Worm (Caenorhabditis elegans) whole organism, midembryonic: ENCODE results near the gene ssp-36.

Experiments used
- T22C8.4 ChIP-seq: fragments of 200-800 bp; sonication (Bioruptor generic); IDR thresholded peaks from 2 replicates; pipeline ENCODE4 v1.3.6; 2022; ENCODE audit warnings: missing genetic modification characterization, missing compliant biosample characterization
- cog-1 ChIP-seq: sonication (generic microtip); optimal IDR thresholded peaks from 2 replicates; lab custom pipeline; 2016; ENCODE audit warnings: missing genetic modification characterization, missing compliant biosample characterization
- flt-1 ChIP-seq: fragments of 200-800 bp; sonication (Bioruptor generic); IDR thresholded peaks from 2 replicates; pipeline ENCODE4 v1.3.6; 2022; ENCODE audit warnings: missing genetic modification characterization, missing compliant biosample characterization
- klf-2 ChIP-seq: fragments of 200-800 bp; sonication (Bioruptor generic); conservative IDR thresholded peaks from 2 replicates; pipeline ENCODE4 v1.3.6; 2022; ENCODE audit warnings: missing genetic modification reagents, missing genetic modification characterization, missing compliant biosample characterization
- med-1 ChIP-seq: sonication (generic microtip); optimal IDR thresholded peaks from 2 replicates; lab custom pipeline; 2017; ENCODE audit warnings: missing genetic modification characterization, mild to moderate bottlenecking, missing compliant biosample characterization, antibody characterized with exemption, missing genetic modification reagents; ENCODE audit not compliant: insufficient read depth
- ref-1 ChIP-seq: fragments of 200-800 bp; sonication (Bioruptor generic); conservative IDR thresholded peaks from 2 replicates; pipeline ENCODE4 v1.3.6; 2022; ENCODE audit warnings: missing genetic modification reagents, missing genetic modification characterization, missing compliant biosample characterization
- tab-1 ChIP-seq: fragments of 200-800 bp; sonication (Bioruptor generic); IDR thresholded peaks from 2 replicates; pipeline ENCODE4 v1.3.6; 2022; ENCODE audit warnings: missing genetic modification characterization, missing compliant biosample characterization
- ztf-23 ChIP-seq: fragments of 200-800 bp; sonication (Bioruptor generic); IDR thresholded peaks from 2 replicates; pipeline ENCODE4 v1.3.6; 2022; ENCODE audit warnings: missing genetic modification reagents, missing genetic modification characterization, missing compliant biosample characterization
- ztf-29 ChIP-seq: fragments of 200-800 bp; sonication (Bioruptor generic); IDR thresholded peaks from 2 replicates; pipeline ENCODE4 v1.3.6; 2022; ENCODE audit warnings: missing genetic modification reagents, missing genetic modification characterization, missing compliant biosample characterization

ssp-36 gene

ce11 chrIV:9766250-9766649 is at the start of gene ssp-36:
Gene ssp-36 (minus strand): TSS chrIV:9766350.
- TF ChIP-seq med-1 (GFP tag; lab: Kevin White, UChicago) = no peak
- TF ChIP-seq flt-1 = no peak
- TF ChIP-seq cog-1 (tag; lab: Kevin White, UChicago) = no peak
- TF ChIP-seq ref-1 (GFP tag; lab: Robert Waterston, UW) = no peak
- no peak for TF ChIP-seq ztf-29
- no peak for TF ChIP-seq T22C8.4
- no peak for TF ChIP-seq ztf-23 (GFP tag; lab: Robert Waterston, UW)
- TF ChIP-seq tab-1 (GFP tag; lab: Robert Waterston, UW) = no peak
- TF ChIP-seq klf-2 (GFP tag; lab: Robert Waterston, UW) = no peak

ce11 chrIV:9815432-9815831 is 49.3 kb upstream of the ssp-36 start, which contains the start of gene egl-20:
Gene egl-20 (minus strand): TSS chrIV:9815532.
- TF ChIP-seq tab-1 (GFP tag; lab: Robert Waterston, UW) (no peak), T22C8.4 (no peak), flt-1 (no peak), med-1 (GFP tag; lab: Kevin White, UChicago) (no peak), ztf-23 (GFP tag; lab: Robert Waterston, UW) (no peak), ztf-29 (no peak), klf-2 (GFP tag; lab: Robert Waterston, UW) (no peak), ref-1 (GFP tag; lab: Robert Waterston, UW) (no peak), cog-1 (tag; lab: Kevin White, UChicago) (no peak)

- TF ChIP-seq cog-1 (tag; lab: Kevin White, UChicago) (no peak), ztf-29 (no peak), med-1 (GFP tag; lab: Kevin White, UChicago) (no peak), tab-1 (GFP tag; lab: Robert Waterston, UW) (no peak), flt-1 (no peak), ref-1 (GFP tag; lab: Robert Waterston, UW) (no peak), T22C8.4 (no peak), ztf-23 (GFP tag; lab: Robert Waterston, UW) (no peak), klf-2 (GFP tag; lab: Robert Waterston, UW) (no peak)
Observed at ce11 chrIV:9811487-9811886, 45.3 kb upstream of the ssp-36 start.

- TF ChIP-seq T22C8.4 (no peak), ztf-23 (GFP tag; lab: Robert Waterston, UW) (no peak), med-1 (GFP tag; lab: Kevin White, UChicago) (no peak), klf-2 (GFP tag; lab: Robert Waterston, UW) (no peak), flt-1 (no peak), cog-1 (tag; lab: Kevin White, UChicago) (no peak), tab-1 (GFP tag; lab: Robert Waterston, UW) (no peak), ztf-29 (no peak), ref-1 (GFP tag; lab: Robert Waterston, UW) (no peak)
Observed at ce11 chrIV:9810633-9811032, 44.5 kb upstream of the ssp-36 start, which contains the start of gene dct-15. Gene dct-15 (minus strand): TSS chrIV:9810733.

ce11 chrIV:9803544-9803943 is 37.4 kb upstream of the ssp-36 start:
- TF ChIP-seq ztf-29 = no peak
- TF ChIP-seq med-1 (GFP tag; lab: Kevin White, UChicago) = no peak
- no peak for TF ChIP-seq cog-1 (tag; lab: Kevin White, UChicago)
- no peak for TF ChIP-seq T22C8.4
- no peak for TF ChIP-seq tab-1 (GFP tag; lab: Robert Waterston, UW)
- TF ChIP-seq flt-1 = no peak
- TF ChIP-seq klf-2 (GFP tag; lab: Robert Waterston, UW) = no peak

- TF ChIP-seq ztf-23 (GFP tag; lab: Robert Waterston, UW) (no peak), flt-1 (no peak), ztf-29 (no peak), klf-2 (GFP tag; lab: Robert Waterston, UW) (no peak), med-1 (GFP tag; lab: Kevin White, UChicago) (no peak), ref-1 (GFP tag; lab: Robert Waterston, UW) (no peak)
Observed at ce11 chrIV:9802711-9803110, 36.6 kb upstream of the ssp-36 start, which contains the start of gene fat-3. Gene fat-3 (plus strand): TSS chrIV:9803023.

- TF ChIP-seq med-1 (GFP tag; lab: Kevin White, UChicago) (no peak), T22C8.4 (no peak), ztf-29 (no peak), ztf-23 (GFP tag; lab: Robert Waterston, UW) (no peak), klf-2 (GFP tag; lab: Robert Waterston, UW) (no peak), cog-1 (tag; lab: Kevin White, UChicago) (no peak)
Observed at ce11 chrIV:9801418-9801817, 35.3 kb upstream of the ssp-36 start.

- TF ChIP-seq ref-1 (GFP tag; lab: Robert Waterston, UW) (no peak), flt-1 (no peak), med-1 (GFP tag; lab: Kevin White, UChicago) (no peak), ztf-29 (no peak), tab-1 (GFP tag; lab: Robert Waterston, UW) (no peak), klf-2 (GFP tag; lab: Robert Waterston, UW) (no peak), T22C8.4 (no peak), ztf-23 (GFP tag; lab: Robert Waterston, UW) (no peak), cog-1 (tag; lab: Kevin White, UChicago) (no peak)
Observed at ce11 chrIV:9799664-9800063, 33.5 kb upstream of the ssp-36 start.

- no peak for TF ChIP-seq flt-1
- no peak for TF ChIP-seq tab-1 (GFP tag; lab: Robert Waterston, UW)
- TF ChIP-seq ztf-23 (GFP tag; lab: Robert Waterston, UW) = no peak
- TF ChIP-seq med-1 (GFP tag; lab: Kevin White, UChicago) = no peak
- no peak for TF ChIP-seq klf-2 (GFP tag; lab: Robert Waterston, UW)
- no peak for TF ChIP-seq ref-1 (GFP tag; lab: Robert Waterston, UW)
- no peak for TF ChIP-seq ztf-29
- TF ChIP-seq cog-1 (tag; lab: Kevin White, UChicago) = no peak
- TF ChIP-seq T22C8.4 = no peak
Observed at ce11 chrIV:9799129-9799528, 33.0 kb upstream of the ssp-36 start, which contains the start of gene fat-4. Gene fat-4 (plus strand): TSS chrIV:9799429.

ce11 chrIV:9798307-9798706 is 32.2 kb upstream of the ssp-36 start:
- no peak for TF ChIP-seq ztf-23 (GFP tag; lab: Robert Waterston, UW)
- no peak for TF ChIP-seq med-1 (GFP tag; lab: Kevin White, UChicago)
- no peak for TF ChIP-seq cog-1 (tag; lab: Kevin White, UChicago)
- TF ChIP-seq tab-1 (GFP tag; lab: Robert Waterston, UW) = no peak
- no peak for TF ChIP-seq ztf-29
- TF ChIP-seq flt-1 = no peak
- TF ChIP-seq klf-2 (GFP tag; lab: Robert Waterston, UW) = no peak
- TF ChIP-seq ref-1 (GFP tag; lab: Robert Waterston, UW) = no peak
- TF ChIP-seq T22C8.4 = no peak
